Fruit fly (Drosophila melanogaster) whole organism, embryonic: ENCODE results near the gene AnxB9.

Source experiments
- CG1024 ChIP-seq: fragments of 200-800 bp; sonication (Bioruptor generic); IDR thresholded peaks from 2 replicates; pipeline ENCODE4 v1.3.6; 2022; ENCODE audit warnings: missing biosample characterization, missing genetic modification characterization
- CG10431 ChIP-seq: fragments of 200-800 bp; sonication (Bioruptor generic); optimal IDR thresholded peaks from 3 replicates; lab custom pipeline; 2018; ENCODE audit warnings: missing biosample characterization, mild to moderate bottlenecking, missing genetic modification characterization
- CG10565 ChIP-seq: fragments of 200-800 bp; sonication (Bioruptor generic); optimal IDR thresholded peaks from 3 replicates; lab custom pipeline; 2016; ENCODE audit warnings: missing biosample characterization, mild to moderate bottlenecking, missing genetic modification characterization
- CG11093 ChIP-seq: fragments of 200-800 bp; sonication (Bioruptor generic); IDR thresholded peaks from 3 replicates; pipeline ENCODE4 v1.3.6; 2022; ENCODE audit warnings: missing biosample characterization, missing genetic modification characterization
- CG11504 ChIP-seq: fragments of 200-800 bp; sonication (Bioruptor generic); optimal IDR thresholded peaks from 3 replicates; lab custom pipeline; 2019; ENCODE audit warnings: missing biosample characterization, mild to moderate bottlenecking, missing genetic modification characterization, moderate library complexity
- CG11723 ChIP-seq: fragments of 200-800 bp; sonication (Bioruptor generic); optimal IDR thresholded peaks from 2 replicates; lab custom pipeline; 2017; ENCODE audit warnings: missing biosample characterization, mild to moderate bottlenecking, missing genetic modification characterization
- CG12659 ChIP-seq: fragments of 200-800 bp; sonication (Bioruptor generic); optimal IDR thresholded peaks from 3 replicates; lab custom pipeline; 2017; ENCODE audit warnings: mild to moderate bottlenecking, missing biosample characterization, missing genetic modification reagents, missing genetic modification characterization
- CG13296 ChIP-seq: fragments of 200-800 bp; sonication (Bioruptor generic); optimal IDR thresholded peaks from 3 replicates; lab custom pipeline; 2018; ENCODE audit warnings: missing biosample characterization, mild to moderate bottlenecking, missing genetic modification characterization
- CG15011 ChIP-seq: fragments of 200-800 bp; sonication (Bioruptor generic); optimal IDR thresholded peaks from 3 replicates; lab custom pipeline; 2018; ENCODE audit warnings: missing biosample characterization, mild to moderate bottlenecking, missing genetic modification characterization
- CG15696 ChIP-seq: fragments of 200-800 bp; sonication (Bioruptor generic); optimal IDR thresholded peaks from 2 replicates; lab custom pipeline; 2019; ENCODE audit warnings: missing biosample characterization, mild to moderate bottlenecking, missing genetic modification characterization, moderate library complexity
- CG1647 ChIP-seq: fragments of 200-800 bp; sonication (Bioruptor generic); optimal IDR thresholded peaks from 3 replicates; lab custom pipeline; 2016; ENCODE audit warnings: missing biosample characterization, missing genetic modification characterization
- CG17186 ChIP-seq: fragments of 200-800 bp; sonication (Bioruptor generic); optimal IDR thresholded peaks from 3 replicates; lab custom pipeline; 2017; ENCODE audit warnings: missing biosample characterization, missing genetic modification reagents, missing genetic modification characterization
- CG17802 ChIP-seq: fragments of 200-800 bp; sonication (Bioruptor generic); optimal IDR thresholded peaks from 2 replicates; lab custom pipeline; 2018; ENCODE audit warnings: missing biosample characterization, mild to moderate bottlenecking, missing genetic modification characterization, moderate library complexity
- CG18476 ChIP-seq: fragments of 200-800 bp; sonication (Bioruptor generic); optimal IDR thresholded peaks from 2 replicates; lab custom pipeline; 2016; ENCODE audit warnings: missing biosample characterization, mild to moderate bottlenecking, missing genetic modification characterization
- CG34376 ChIP-seq: fragments of 200-800 bp; sonication (Bioruptor generic); optimal IDR thresholded peaks from 2 replicates; lab custom pipeline; 2018; ENCODE audit warnings: missing biosample characterization, mild to moderate bottlenecking, missing genetic modification characterization
- CG4360 ChIP-seq: fragments of 200-800 bp; sonication (Bioruptor generic); IDR thresholded peaks from 2 replicates; pipeline ENCODE4 v1.3.6; 2022; ENCODE audit warnings: missing biosample characterization, missing genetic modification characterization
- CG4404 ChIP-seq: fragments of 200-800 bp; sonication (Bioruptor generic); IDR thresholded peaks from 2 replicates; pipeline ENCODE4 v1.3.6; 2022; ENCODE audit warnings: missing biosample characterization, missing genetic modification characterization
- CG4617 ChIP-seq: fragments of 200-800 bp; sonication (Bioruptor generic); optimal IDR thresholded peaks from 3 replicates; lab custom pipeline; 2016; ENCODE audit warnings: missing biosample characterization, missing genetic modification characterization, borderline replicate concordance
- CG6791 ChIP-seq: fragments of 200-800 bp; sonication (Bioruptor generic); IDR thresholded peaks from 3 replicates; pipeline ENCODE4 v1.3.6; 2022; ENCODE audit warnings: missing biosample characterization, missing genetic modification characterization; ENCODE audit not compliant: partially characterized antibody
- CG7963 ChIP-seq: fragments of 200-800 bp; sonication (Bioruptor generic); IDR thresholded peaks from 3 replicates; pipeline ENCODE4 v1.3.6; 2022; ENCODE audit warnings: missing biosample characterization, missing genetic modification characterization; ENCODE audit not compliant: partially characterized antibody
- CG8290 ChIP-seq, 3 experiments: fragments of 200-800 bp; sonication (Bioruptor generic); optimal IDR thresholded peaks; 2 replicates each; lab custom pipeline; 2016 to 2019; ENCODE audit warnings: missing biosample characterization in 3 of 3, missing genetic modification characterization in 3 of 3, mild to moderate bottlenecking in 2 of 3, moderate library complexity in 1 of 3
- CG8388 ChIP-seq: fragments of 200-800 bp; sonication (Bioruptor generic); optimal IDR thresholded peaks from 2 replicates; lab custom pipeline; 2019; ENCODE audit warnings: missing biosample characterization, mild to moderate bottlenecking, missing genetic modification characterization, moderate library complexity
- CG9609 ChIP-seq: fragments of 200-800 bp; sonication (Bioruptor generic); optimal IDR thresholded peaks from 3 replicates; lab custom pipeline; 2016; ENCODE audit warnings: missing biosample characterization, missing genetic modification characterization
- CrebB ChIP-seq: fragments of 200-800 bp; sonication (Bioruptor generic); optimal IDR thresholded peaks from 3 replicates; lab custom pipeline; 2018; ENCODE audit warnings: missing biosample characterization, mild to moderate bottlenecking, missing genetic modification characterization
- Dad ChIP-seq: fragments of 200-800 bp; sonication (Bioruptor generic); optimal IDR thresholded peaks from 3 replicates; lab custom pipeline; 2016; ENCODE audit warnings: missing biosample characterization, missing genetic modification characterization
- GATAe ChIP-seq: fragments of 200-800 bp; sonication (Bioruptor generic); conservative IDR thresholded peaks from 2 replicates; pipeline ENCODE4 v1.3.6; 2022; ENCODE audit warnings: missing biosample characterization, missing genetic modification characterization
- HLH3B ChIP-seq: fragments of 200-800 bp; sonication (Bioruptor generic); IDR thresholded peaks from 2 replicates; pipeline ENCODE4 v1.3.6; 2022; ENCODE audit warnings: missing biosample characterization, missing genetic modification characterization
- Sox102F ChIP-seq: fragments of 200-800 bp; sonication (Bioruptor generic); optimal IDR thresholded peaks from 2 replicates; lab custom pipeline; 2018; ENCODE audit warnings: missing biosample characterization, mild to moderate bottlenecking, missing genetic modification characterization, moderate library complexity
- amos ChIP-seq: fragments of 200-800 bp; sonication (Bioruptor generic); IDR thresholded peaks from 2 replicates; pipeline ENCODE4 v1.3.6; 2022; ENCODE audit warnings: missing biosample characterization, missing genetic modification characterization; ENCODE audit not compliant: partially characterized antibody
- chm ChIP-seq: fragments of 200-800 bp; sonication (Bioruptor generic); IDR thresholded peaks from 2 replicates; pipeline ENCODE4 v1.3.6; 2022; ENCODE audit warnings: missing biosample characterization, missing genetic modification characterization
- exex ChIP-seq: fragments of 200-800 bp; sonication (Bioruptor generic); optimal IDR thresholded peaks from 4 replicates; lab custom pipeline; 2018; ENCODE audit warnings: missing biosample characterization, mild to moderate bottlenecking, missing genetic modification characterization, moderate library complexity
- grn ChIP-seq: fragments of 200-800 bp; sonication (Bioruptor generic); optimal IDR thresholded peaks from 3 replicates; lab custom pipeline; 2017; ENCODE audit warnings: missing biosample characterization, missing genetic modification characterization
- inv ChIP-seq: fragments of 200-800 bp; sonication (Bioruptor generic); IDR thresholded peaks from 2 replicates; pipeline ENCODE4 v1.3.6; 2022; ENCODE audit warnings: missing biosample characterization, missing genetic modification characterization; ENCODE audit not compliant: partially characterized antibody
- kni ChIP-seq: fragments of 200-800 bp; sonication (Bioruptor generic); optimal IDR thresholded peaks from 3 replicates; lab custom pipeline; 2017; ENCODE audit warnings: mild to moderate bottlenecking, missing biosample characterization, missing genetic modification reagents, missing genetic modification characterization
- knrl ChIP-seq: fragments of 200-800 bp; sonication (Bioruptor generic); IDR thresholded peaks from 3 replicates; pipeline ENCODE4 v1.3.6; 2022; ENCODE audit warnings: missing biosample characterization, missing genetic modification characterization; ENCODE audit not compliant: partially characterized antibody
- lilli ChIP-seq: fragments of 200-800 bp; sonication (Bioruptor generic); optimal IDR thresholded peaks from 3 replicates; lab custom pipeline; 2016; ENCODE audit warnings: missing biosample characterization, missing genetic modification characterization
- lmd ChIP-seq: fragments of 200-800 bp; sonication (Bioruptor generic); IDR thresholded peaks from 2 replicates; pipeline ENCODE4 v1.3.6; 2022; ENCODE audit warnings: missing biosample characterization, missing genetic modification characterization
- luna ChIP-seq: fragments of 200-800 bp; sonication (Bioruptor generic); optimal IDR thresholded peaks from 2 replicates; lab custom pipeline; 2016; ENCODE audit warnings: missing biosample characterization, missing genetic modification characterization
- nerfin-1 ChIP-seq: fragments of 200-800 bp; sonication (Bioruptor generic); optimal IDR thresholded peaks from 3 replicates; lab custom pipeline; 2019; ENCODE audit warnings: missing biosample characterization, mild to moderate bottlenecking, missing genetic modification characterization, moderate library complexity
- onecut ChIP-seq: fragments of 200-800 bp; sonication (Bioruptor generic); IDR thresholded peaks from 2 replicates; pipeline ENCODE4 v1.3.6; 2022; ENCODE audit warnings: missing biosample characterization, missing genetic modification characterization
- peb ChIP-seq: fragments of 200-800 bp; sonication (Bioruptor generic); IDR thresholded peaks from 2 replicates; pipeline ENCODE4 v1.3.6; 2022; ENCODE audit warnings: missing biosample characterization, missing genetic modification characterization
- pros ChIP-seq: fragments of 200-800 bp; sonication (Bioruptor generic); optimal IDR thresholded peaks from 3 replicates; lab custom pipeline; 2019; ENCODE audit warnings: missing biosample characterization, mild to moderate bottlenecking, missing genetic modification characterization, moderate library complexity
- ranshi ChIP-seq: fragments of 200-800 bp; sonication (Bioruptor generic); IDR thresholded peaks from 2 replicates; pipeline ENCODE4 v1.3.6; 2022; ENCODE audit warnings: missing biosample characterization, missing genetic modification characterization
- salm ChIP-seq: fragments of 200-800 bp; sonication (Bioruptor generic); optimal IDR thresholded peaks from 2 replicates; lab custom pipeline; 2018; ENCODE audit warnings: missing biosample characterization, mild to moderate bottlenecking, missing genetic modification characterization
- yki ChIP-seq: fragments of >200 bp; optimal IDR thresholded peaks from 3 replicates; lab custom pipeline; 2018

Gene AnxB9

DNA sequence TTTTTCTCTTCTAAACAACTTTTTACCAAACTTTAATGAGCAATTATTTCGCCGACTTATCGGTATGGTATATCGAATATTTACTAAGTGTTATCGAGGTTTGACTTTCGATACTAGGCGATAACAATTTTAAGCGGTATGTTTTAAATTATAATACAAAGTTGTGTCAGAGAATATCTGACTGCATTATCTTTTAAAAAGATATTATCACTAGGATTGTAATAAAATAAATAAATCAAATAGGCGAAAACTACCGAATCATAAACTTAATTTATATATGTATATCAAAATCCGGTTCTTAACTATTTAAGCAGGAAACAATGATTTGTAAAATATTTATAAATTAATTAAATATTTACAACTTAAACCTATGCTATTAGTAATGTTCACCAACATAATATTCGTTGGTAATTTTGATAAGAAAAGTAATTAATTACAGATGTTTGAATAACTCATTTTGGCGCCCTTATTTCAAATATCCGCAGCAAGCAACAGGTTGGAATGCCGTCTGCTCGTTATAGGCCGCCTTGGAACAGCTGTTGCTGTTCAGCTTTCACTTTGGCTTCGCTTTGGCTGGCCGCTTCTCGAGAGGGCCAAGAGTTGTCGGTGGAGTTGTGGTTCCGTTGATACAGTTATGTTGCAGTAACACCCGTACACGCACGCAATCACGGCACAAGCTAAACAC is 43.0 kb downstream of the AnxB9 start, which contains the start of the genes Sec15 and rtet (continued):
- no peak for TF ChIP-seq luna (GFP tag; lab: Kevin White, UChicago)
- peak; percentile 30; the same call in 1 of the 2 replicates for TF ChIP-seq peb (GFP tag; lab: Robert Waterston, UW)
- TF ChIP-seq CG9609 (GFP tag; lab: Kevin White, UChicago): peak; percentile 33
- TF ChIP-seq CG17186 (GFP tag; lab: Kevin White, UChicago): no peak
- peak; percentile 64 for TF ChIP-seq CG18476
- TF ChIP-seq CG11723 (GFP tag; lab: Kevin White, UChicago): peak; percentile 60
- TF ChIP-seq lilli (GFP tag; lab: Kevin White, UChicago): peak; percentile 67
- TF ChIP-seq CG15696 (tag; lab: Kevin White, UChicago): peak; percentile 79
- peak; percentile 48 for TF ChIP-seq inv
- TF ChIP-seq nerfin-1: peak; percentile 73
- TF ChIP-seq exex (tag; lab: Kevin White, UChicago): peak; percentile 66
- TF ChIP-seq CG10565 (GFP tag; lab: Kevin White, UChicago): no peak
- peak; percentile 60; the same call in 1 of the 2 replicates for TF ChIP-seq chm (GFP tag; lab: Robert Waterston, UW)
- no peak for TF ChIP-seq CG15011
- peak; percentile 62 for TF ChIP-seq CG13296 (GFP tag; lab: Kevin White, UChicago)
- peak; percentile 22; the same call in 1 of the 3 replicates for TF ChIP-seq CG7963 (GFP tag; lab: Robert Waterston, UW)
- TF ChIP-seq GATAe (GFP tag; lab: Robert Waterston, UW): no peak
- TF ChIP-seq pros (GFP tag; lab: Kevin White, UChicago): no peak
- TF ChIP-seq amos (GFP tag; lab: Robert Waterston, UW): peak; percentile 40; the same call in 1 of the 2 replicates
- peak; percentile 17 for TF ChIP-seq CG4617
- peak; percentile 70 for TF ChIP-seq CG12659 (GFP tag; lab: Kevin White, UChicago)
- TF ChIP-seq CG8290 (GFP tag; optimal IDR thresholded peaks at IDR 0.05; lab: Kevin White, UChicago): no peak
- TF ChIP-seq CG8290 (tag; optimal IDR thresholded peaks at IDR 0.05; lab: Kevin White, UChicago): no peak
- no peak for TF ChIP-seq CG10431 (GFP tag; lab: Kevin White, UChicago)
- TF ChIP-seq CG4404 (GFP tag; lab: Robert Waterston, UW): no peak
- TF ChIP-seq kni (GFP tag; lab: Kevin White, UChicago): peak; percentile 10
- TF ChIP-seq yki (lab: Kevin White, UChicago): no peak
- TF ChIP-seq onecut (GFP tag; lab: Robert Waterston, UW): peak; percentile 75
- TF ChIP-seq grn: no peak
- no peak for TF ChIP-seq salm (tag; lab: Kevin White, UChicago)
- TF ChIP-seq knrl (GFP tag; lab: Robert Waterston, UW): peak; percentile 73; the same call in 2 of the 3 replicates
- peak; percentile 49 for TF ChIP-seq CG17802
- TF ChIP-seq CG8388 (GFP tag; lab: Kevin White, UChicago): no peak
- TF ChIP-seq Sox102F (GFP tag; lab: Kevin White, UChicago): peak; percentile 78
- TF ChIP-seq CG1024: peak; percentile 48; the same call in 1 of the 2 replicates
- TF ChIP-seq CG11504 (tag; lab: Kevin White, UChicago): no peak
- TF ChIP-seq Dad (GFP tag; lab: Kevin White, UChicago): peak; percentile 36
- peak; percentile 53 for TF ChIP-seq CG34376 (GFP tag; lab: Kevin White, UChicago)
- TF ChIP-seq lmd: peak; percentile 67
- TF ChIP-seq CG6791 (GFP tag; lab: Robert Waterston, UW): peak; percentile 48; the same call in 1 of the 3 replicates
- no peak for TF ChIP-seq CG4360 (GFP tag; lab: Robert Waterston, UW)
- TF ChIP-seq CrebB (tag; lab: Kevin White, UChicago): no peak
- TF ChIP-seq HLH3B (GFP tag; lab: Robert Waterston, UW): peak; percentile 38; the same call in 1 of the 2 replicates
- no peak for TF ChIP-seq CG1647 (GFP tag; lab: Kevin White, UChicago)
- 0 out of 2 replicates have a peak, but pooled peaks have one; percentile 24 for TF ChIP-seq ranshi (GFP tag; lab: Robert Waterston, UW)
- no peak for TF ChIP-seq CG11093 (GFP tag; lab: Robert Waterston, UW)
